Worm (Caenorhabditis elegans) whole organism, L3 larva: ENCODE data around the gene Y60A3A.24.
A peak's percentile ranks its signal among the peaks of the same experiment; 100 is the strongest.

ENCODE experiments used
- R02D3.7 ChIP-seq: fragments of 150-350 bp; optimal IDR thresholded peaks from 2 replicates; lab custom pipeline; 2014; ENCODE audit warnings: missing biosample characterization, missing genetic modification characterization
- ZK546.5 ChIP-seq: sonication (generic microtip); optimal IDR thresholded peaks from 2 replicates; lab custom pipeline; 2017; ENCODE audit warnings: missing biosample characterization, missing genetic modification characterization
- ceh-28 ChIP-seq: fragments of 150-350 bp; optimal IDR thresholded peaks from 2 replicates; lab custom pipeline; 2014; ENCODE audit warnings: missing biosample characterization, missing genetic modification reagents, missing genetic modification characterization
- ceh-82 ChIP-seq: fragments of 150-350 bp; optimal IDR thresholded peaks from 2 replicates; lab custom pipeline; 2014; ENCODE audit warnings: missing biosample characterization, missing genetic modification characterization
- ceh-9 ChIP-seq: sonication (generic microtip); optimal IDR thresholded peaks from 2 replicates; lab custom pipeline; 2018; ENCODE audit warnings: missing biosample characterization, missing genetic modification characterization
- daf-12 ChIP-seq: fragments of 150-350 bp; optimal IDR thresholded peaks from 2 replicates; lab custom pipeline; 2014; ENCODE audit warnings: missing biosample characterization, missing genetic modification reagents, missing genetic modification characterization
- egl-27 ChIP-seq: sonication (generic microtip); optimal IDR thresholded peaks from 4 replicates; lab custom pipeline; 2017; ENCODE audit warnings: missing biosample characterization, missing genetic modification reagents, missing genetic modification characterization
- elt-1 ChIP-seq: fragments of 150-350 bp; optimal IDR thresholded peaks from 2 replicates; lab custom pipeline; 2014; ENCODE audit warnings: missing biosample characterization, missing genetic modification characterization
- elt-2 ChIP-seq: sonication (generic microtip); optimal IDR thresholded peaks from 2 replicates; lab custom pipeline; 2016; ENCODE audit warnings: missing genetic modification reagents, mild to moderate bottlenecking, missing genetic modification characterization, missing compliant biosample characterization
- elt-3 ChIP-seq, 3 experiments: fragments of 150-350 bp in 1 of 3; sonication (generic microtip) in 2 of 3; optimal IDR thresholded peaks; 2 replicates in 2 of 3; 4 replicates in 1 of 3; lab custom pipeline; 2014 to 2017; ENCODE audit warnings: missing biosample characterization in 3 of 3, missing genetic modification characterization in 3 of 3
- fkh-10 ChIP-seq: sonication (generic microtip); optimal IDR thresholded peaks from 2 replicates; lab custom pipeline; 2017; ENCODE audit warnings: missing biosample characterization, missing genetic modification reagents, missing genetic modification characterization
- fkh-2 ChIP-seq: fragments of 150-350 bp; optimal IDR thresholded peaks from 2 replicates; lab custom pipeline; 2014; ENCODE audit warnings: missing biosample characterization, missing genetic modification reagents, missing genetic modification characterization
- fos-1 ChIP-seq: fragments of 150-350 bp; optimal IDR thresholded peaks from 2 replicates; lab custom pipeline; 2014; ENCODE audit warnings: missing biosample characterization, missing genetic modification characterization
- lin-15B ChIP-seq: fragments of 150-350 bp; optimal IDR thresholded peaks from 2 replicates; lab custom pipeline; 2014; ENCODE audit warnings: missing biosample characterization, missing genetic modification characterization
- mdl-1 ChIP-seq: fragments of 150-350 bp; optimal IDR thresholded peaks from 2 replicates; lab custom pipeline; 2014; ENCODE audit warnings: missing biosample characterization, missing genetic modification characterization
- mml-1 ChIP-seq: fragments of 150-350 bp; sonication (generic microtip); optimal IDR thresholded peaks from 3 replicates; lab custom pipeline; 2014; ENCODE audit warnings: missing biosample characterization, missing genetic modification characterization
- nfya-1 ChIP-seq: sonication (generic microtip); optimal IDR thresholded peaks from 2 replicates; lab custom pipeline; 2017; ENCODE audit warnings: missing genetic modification characterization, mild to moderate bottlenecking, missing compliant biosample characterization, antibody characterized with exemption, moderate library complexity; ENCODE audit not compliant: insufficient read depth
- nhr-11 ChIP-seq: fragments of 150-350 bp; optimal IDR thresholded peaks from 2 replicates; lab custom pipeline; 2014; ENCODE audit warnings: missing biosample characterization, missing genetic modification characterization
- nhr-23 ChIP-seq: fragments of 150-350 bp; optimal IDR thresholded peaks from 2 replicates; lab custom pipeline; 2014; ENCODE audit warnings: missing biosample characterization, missing genetic modification reagents, missing genetic modification characterization
- nhr-237 ChIP-seq: fragments of 150-350 bp; optimal IDR thresholded peaks from 2 replicates; lab custom pipeline; 2014; ENCODE audit warnings: missing biosample characterization, missing genetic modification characterization
- nhr-28 ChIP-seq: fragments of 150-350 bp; optimal IDR thresholded peaks from 2 replicates; lab custom pipeline; 2014; ENCODE audit warnings: missing biosample characterization, missing genetic modification characterization
- nhr-67 ChIP-seq: fragments of 150-350 bp; optimal IDR thresholded peaks from 2 replicates; lab custom pipeline; 2014; ENCODE audit warnings: missing biosample characterization, missing genetic modification characterization
- nhr-76 ChIP-seq: fragments of 150-350 bp; sonication (generic microtip); optimal IDR thresholded peaks from 5 replicates; lab custom pipeline; 2014; ENCODE audit warnings: missing biosample characterization, missing genetic modification characterization
- pqm-1 ChIP-seq: fragments of 150-350 bp; optimal IDR thresholded peaks from 2 replicates; lab custom pipeline; 2017; ENCODE audit warnings: missing biosample characterization, missing genetic modification characterization, inconsistent platforms
- sea-2 ChIP-seq: fragments of 150-350 bp; sonication (generic microtip); optimal IDR thresholded peaks from 4 replicates; lab custom pipeline; 2014; ENCODE audit warnings: missing biosample characterization, missing genetic modification reagents, missing genetic modification characterization
- snpc-4 ChIP-seq: fragments of 150-350 bp; optimal IDR thresholded peaks from 2 replicates; lab custom pipeline; 2014; ENCODE audit warnings: missing biosample characterization, missing genetic modification characterization
- tbx-2 ChIP-seq: sonication (generic microtip); optimal IDR thresholded peaks from 2 replicates; lab custom pipeline; 2016; ENCODE audit warnings: mild to moderate bottlenecking, missing genetic modification characterization, missing compliant biosample characterization
- unc-39 ChIP-seq: sonication (generic microtip); optimal IDR thresholded peaks from 4 replicates; lab custom pipeline; 2017; ENCODE audit warnings: missing biosample characterization, missing genetic modification characterization
- unc-62 ChIP-seq: fragments of 150-350 bp; sonication (generic microtip); optimal IDR thresholded peaks from 4 replicates; lab custom pipeline; 2014; ENCODE audit warnings: missing biosample characterization, missing genetic modification reagents, missing genetic modification characterization
- zag-1 ChIP-seq: fragments of 150-350 bp; optimal IDR thresholded peaks from 2 replicates; lab custom pipeline; 2014; ENCODE audit warnings: missing biosample characterization, missing genetic modification characterization
- ztf-4 ChIP-seq: fragments of 150-350 bp; optimal IDR thresholded peaks from 2 replicates; lab custom pipeline; 2014; ENCODE audit warnings: missing biosample characterization, missing genetic modification characterization

The Y60A3A.24 gene

ce11 chrV:20000639-20001038 lies 19.0 kb upstream of the Y60A3A.24 start:
- TF ChIP-seq ceh-9 (tag; lab: Kevin White, UChicago), result no peak

ce11 chrV:19999789-20000188 lies 18.1 kb upstream of the Y60A3A.24 start:
- TF ChIP-seq nhr-237, result no peak
- TF ChIP-seq ceh-82, result no peak
- no peak for TF ChIP-seq unc-62 (GFP tag; lab: Kevin White, UChicago)
- TF ChIP-seq tbx-2 (tag; lab: Kevin White, UChicago), result no peak
- no peak for TF ChIP-seq ceh-28 (tag; lab: Kevin White, UChicago)
- TF ChIP-seq nhr-23 (tag; lab: Kevin White, UChicago), result no peak
- TF ChIP-seq nhr-11 (tag; lab: Kevin White, UChicago), result no peak
- no peak for TF ChIP-seq sea-2
- no peak for TF ChIP-seq lin-15B (tag; lab: Kevin White, UChicago)
- TF ChIP-seq pqm-1, result no peak
- TF ChIP-seq nhr-67 (tag; lab: Kevin White, UChicago), result no peak
- TF ChIP-seq zag-1, result no peak
- TF ChIP-seq mdl-1 (tag; lab: Kevin White, UChicago), result no peak
- TF ChIP-seq mml-1 (tag; lab: Kevin White, UChicago), result no peak
- TF ChIP-seq fkh-10, result no peak

- TF ChIP-seq R02D3.7 (tag; lab: Kevin White, UChicago) (no peak), elt-3 (tag; optimal IDR thresholded peaks at IDR 0.05; lab: Kevin White, UChicago) (no peak), daf-12 (tag; lab: Kevin White, UChicago) (no peak), lin-15B (tag; lab: Kevin White, UChicago) (no peak), unc-62 (GFP tag; lab: Kevin White, UChicago) (no peak), snpc-4 (no peak)
- TF ChIP-seq, all 47 proteins: peak for 0
Measured at ce11 chrV:19999100-19999499, 17.4 kb upstream of the Y60A3A.24 start.

ce11 chrV:19998203-19998836 lies 16.6 kb upstream of the Y60A3A.24 start:
- TF ChIP-seq ceh-28 (tag; lab: Kevin White, UChicago) (peak; percentile 78), elt-1 (no peak)

ce11 chrV:19997481-19997880 lies 15.8 kb upstream of the Y60A3A.24 start:
- no peak for TF ChIP-seq ceh-28 (tag; lab: Kevin White, UChicago)
- TF ChIP-seq nhr-67 (tag; lab: Kevin White, UChicago), result no peak
- TF ChIP-seq snpc-4, result no peak
- no peak for TF ChIP-seq unc-39 (tag; lab: Kevin White, UChicago)
- TF ChIP-seq ceh-82, result no peak
- TF ChIP-seq fkh-2 (tag; lab: Kevin White, UChicago), result no peak
- no peak for TF ChIP-seq nhr-76 (tag; lab: Kevin White, UChicago)
- no peak for TF ChIP-seq nhr-28 (tag; lab: Kevin White, UChicago)
- no peak for TF ChIP-seq ZK546.5 (tag; lab: Kevin White, UChicago)
- no peak for TF ChIP-seq zag-1
- no peak for TF ChIP-seq lin-15B (tag; lab: Kevin White, UChicago)
- TF ChIP-seq elt-3 (tag; optimal IDR thresholded peaks at IDR 0.05; lab: Kevin White, UChicago), result no peak
- TF ChIP-seq egl-27 (tag; lab: Kevin White, UChicago), result no peak
- TF ChIP-seq fkh-10, result no peak
- no peak for TF ChIP-seq ztf-4 (tag; lab: Kevin White, UChicago)
- no peak for TF ChIP-seq nhr-237
- TF ChIP-seq pqm-1, result no peak
- no peak for TF ChIP-seq mdl-1 (tag; lab: Kevin White, UChicago)
- TF ChIP-seq nfya-1 (tag; lab: Kevin White, UChicago), result no peak

- TF ChIP-seq fos-1 (tag; lab: Kevin White, UChicago) (no peak), pqm-1 (peak; percentile 12), elt-2 (peak; percentile 64), egl-27 (tag; lab: Kevin White, UChicago) (no peak)
Measured at ce11 chrV:19994665-19995064, 13.0 kb upstream of the Y60A3A.24 start.
